Fruit fly (Drosophila melanogaster) ovary, adult (tissue): ENCODE measurements around the gene CG12607.
A peak's percentile ranks its signal among the peaks of the same experiment; 100 is the strongest.

ENCODE experiments used
- CG17801 ChIP-seq: fragments of 200-800 bp; optimal IDR thresholded peaks from 2 replicates; lab custom pipeline; 2019; ENCODE audit warnings: missing biosample characterization, mild to moderate bottlenecking, missing genetic modification characterization, moderate library complexity; ENCODE audit not compliant: partially characterized antibody

CG12607 gene

dm6 chr3L:4411951-4412350, 34.4 kb upstream of the CG12607 start:
- TF ChIP-seq CG17801: no peak

dm6 chr3L:4412974-4413373, 33.4 kb upstream of the CG12607 start:
- TF ChIP-seq CG17801: no peak

dm6 chr3L:4413800-4414446, 32.5 kb upstream of the CG12607 start:
- peak; percentile 10 for TF ChIP-seq CG17801

- no peak for TF ChIP-seq CG17801
These were observed 31.8 kb upstream of the CG12607 start for dm6 chr3L:4414579-4414978.

- no peak for TF ChIP-seq CG17801
These were observed 30.8 kb upstream of the CG12607 start for dm6 chr3L:4415326-4416274.

dm6 chr3L:4417068-4417467, 29.3 kb upstream of the CG12607 start:
- TF ChIP-seq CG17801: no peak

dm6 chr3L:4417543-4417942, 28.8 kb upstream of the CG12607 start:
- no peak for TF ChIP-seq CG17801

- no peak for TF ChIP-seq CG17801
These were observed 25.0 kb upstream of the CG12607 start, which contains the start of gene CG15020 for dm6 chr3L:4421362-4421761. Gene CG15020 (plus strand): TSS chr3L:4421662.

dm6 chr3L:4426581-4426980, 19.8 kb upstream of the CG12607 start:
- TF ChIP-seq CG17801: no peak

dm6 chr3L:4428918-4429546, 17.3 kb upstream of the CG12607 start, which contains the start of gene nAChRbeta1:
Gene nAChRbeta1 (plus strand): TSS chr3L:4429349.
- TF ChIP-seq CG17801: no peak

dm6 chr3L:4430331-4430730, 16.0 kb upstream of the CG12607 start:
- TF ChIP-seq CG17801: no peak

dm6 chr3L:4431111-4431730, 15.2 kb upstream of the CG12607 start:
- no peak for TF ChIP-seq CG17801

dm6 chr3L:4436421-4436820, 10.0 kb upstream of the CG12607 start, which contains the start of gene CG15021:
Gene CG15021 (plus strand): TSS chr3L:4436721.
- TF ChIP-seq CG17801: no peak

- no peak for TF ChIP-seq CG17801
These were observed 6.2 kb upstream of the CG12607 start for dm6 chr3L:4440153-4440552.

dm6 chr3L:4442168-4442567, 4.2 kb upstream of the CG12607 start:
- TF ChIP-seq CG17801: no peak

- no peak for TF ChIP-seq CG17801
These were observed 549 bp upstream of the CG12607 start for dm6 chr3L:4445824-4446223.

dm6 chr3L:4447229-4447628, 856 bp downstream of the CG12607 start:
- no peak for TF ChIP-seq CG17801
